Worm (Caenorhabditis elegans) whole organism, early embryonic: ENCODE data around the gene egl-43.

Experiments
- F13C5.2 ChIP-seq: sonication (generic microtip); optimal IDR thresholded peaks from 2 replicates; lab custom pipeline; 2017; ENCODE audit warnings: mild to moderate bottlenecking, missing genetic modification characterization, inconsistent platforms, missing compliant biosample characterization
- aly-1 ChIP-seq: sonication (generic microtip); optimal IDR thresholded peaks from 2 replicates; lab custom pipeline; 2016; ENCODE audit warnings: missing genetic modification characterization, missing compliant biosample characterization
- ama-1 ChIP-seq: fragments of 150-350 bp; optimal IDR thresholded peaks from 2 replicates; lab custom pipeline; 2014
- ceh-36 ChIP-seq: sonication (generic microtip); optimal IDR thresholded peaks from 2 replicates; lab custom pipeline; 2016; ENCODE audit warnings: missing genetic modification characterization, inconsistent platforms, missing compliant biosample characterization
- ets-7 ChIP-seq: sonication (generic microtip); optimal IDR thresholded peaks from 2 replicates; lab custom pipeline; 2016; ENCODE audit warnings: missing genotype, missing genetic modification characterization, missing compliant biosample characterization
- flt-1 ChIP-seq: fragments of 200-800 bp; sonication (Bioruptor generic); IDR thresholded peaks from 2 replicates; pipeline ENCODE4 v1.3.6; 2022; ENCODE audit warnings: missing genetic modification characterization, missing compliant biosample characterization
- hnd-1 ChIP-seq: sonication (generic microtip); optimal IDR thresholded peaks from 2 replicates; lab custom pipeline; 2016; ENCODE audit warnings: missing genetic modification characterization, missing compliant biosample characterization
- pes-1 ChIP-seq: fragments of 200-800 bp; sonication (Bioruptor generic); IDR thresholded peaks from 2 replicates; pipeline ENCODE4 v1.3.6; 2022; ENCODE audit warnings: missing genetic modification reagents, missing genetic modification characterization, missing compliant biosample characterization
- scrt-1 ChIP-seq: fragments of 200-800 bp; sonication (Bioruptor generic); IDR thresholded peaks from 2 replicates; pipeline ENCODE4 v1.3.6; 2022; ENCODE audit warnings: missing genetic modification characterization, missing compliant biosample characterization
- tra-4 ChIP-seq: sonication (generic microtip); optimal IDR thresholded peaks from 2 replicates; lab custom pipeline; 2017; ENCODE audit warnings: missing genetic modification characterization, missing compliant biosample characterization

DNA sequence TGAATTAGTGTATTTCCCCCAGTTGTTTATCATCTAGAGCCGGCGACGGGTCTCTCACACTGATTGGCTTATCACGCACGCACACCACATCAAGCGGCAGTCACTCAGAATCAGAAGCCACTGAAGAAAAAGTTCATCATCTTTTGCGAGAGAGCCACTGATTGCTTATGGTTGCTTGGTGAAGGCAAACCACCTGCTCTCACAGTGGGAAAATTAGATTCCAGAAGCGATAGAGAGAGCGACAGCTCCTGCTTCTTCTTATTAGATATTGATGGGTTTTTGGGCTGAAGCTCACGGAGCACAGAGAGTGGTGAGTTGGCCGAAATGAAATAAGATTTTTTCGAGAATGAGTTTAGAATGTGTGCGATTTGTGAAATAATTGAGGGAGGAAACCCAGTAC is 1.1 kb downstream of the egl-43 start:
- no peak for TF ChIP-seq pes-1
- no peak for TF ChIP-seq ama-1 (lab: Kevin White, UChicago)
- no peak for TF ChIP-seq ceh-36 (tag; lab: Kevin White, UChicago)
- no peak for TF ChIP-seq scrt-1 (GFP tag; lab: Robert Waterston, UW)
- TF ChIP-seq hnd-1 (tag; lab: Kevin White, UChicago), result no peak
- TF ChIP-seq tra-4 (tag; lab: Kevin White, UChicago), result no peak
- TF ChIP-seq F13C5.2, result no peak
- no peak for TF ChIP-seq aly-1 (tag; lab: Kevin White, UChicago)
- TF ChIP-seq ets-7 (tag; lab: Kevin White, UChicago), result no peak
- no peak for TF ChIP-seq flt-1 (GFP tag; lab: Robert Waterston, UW)
